Worm (Caenorhabditis elegans) whole organism, L4 larva: ENCODE results near the gene cpna-3.

Experiments
- F49E8.2 ChIP-seq: sonication (generic microtip); optimal IDR thresholded peaks from 2 replicates; lab custom pipeline; 2016; ENCODE audit warnings: missing compliant biosample characterization, mild to moderate bottlenecking, missing genetic modification characterization, borderline replicate concordance
- dve-1 ChIP-seq: sonication (generic microtip); optimal IDR thresholded peaks from 2 replicates; lab custom pipeline; 2017; ENCODE audit warnings: antibody characterized with exemption, mild to moderate bottlenecking, missing genetic modification characterization, missing compliant biosample characterization; ENCODE audit not compliant: insufficient read depth
- fos-1 ChIP-seq: fragments of 150-350 bp; optimal IDR thresholded peaks from 2 replicates; lab custom pipeline; 2014; ENCODE audit warnings: missing biosample characterization, missing genetic modification characterization
- hlh-30 ChIP-seq: sonication (generic microtip); optimal IDR thresholded peaks from 2 replicates; lab custom pipeline; 2017; ENCODE audit warnings: antibody characterized with exemption, mild to moderate bottlenecking, missing genetic modification characterization, missing compliant biosample characterization; ENCODE audit not compliant: insufficient read depth
- ztf-11 ChIP-seq: fragments of 150-350 bp; optimal IDR thresholded peaks from 2 replicates; lab custom pipeline; 2014; ENCODE audit warnings: missing biosample characterization, missing genetic modification characterization

DNA sequence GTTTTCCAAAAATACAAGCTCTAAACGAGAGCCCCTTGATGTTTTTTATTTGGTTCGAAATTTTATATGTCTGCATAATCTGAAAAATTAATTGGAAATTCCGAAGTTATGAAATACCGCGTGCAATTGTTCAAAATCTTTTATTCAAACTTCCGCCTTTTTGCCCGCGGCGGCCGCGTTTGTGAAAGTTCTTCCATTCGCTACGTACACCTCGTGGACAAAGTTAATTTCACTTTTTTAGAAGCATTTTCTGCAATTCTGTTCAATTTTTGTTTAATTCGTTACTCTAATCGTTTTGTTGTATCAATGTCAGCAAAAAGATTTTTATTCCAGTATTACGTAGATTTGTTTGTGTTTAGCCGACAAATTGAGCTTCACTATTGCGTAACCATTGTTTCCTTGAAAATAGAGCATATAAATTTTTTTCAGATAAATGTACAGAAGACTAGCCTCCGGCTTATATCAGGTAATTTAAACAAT lies 22.4 kb upstream of the cpna-3 start, which contains the start of gene mppb-1:
- TF ChIP-seq F49E8.2 (tag; lab: Kevin White, UChicago) (no peak), hlh-30 (tag; lab: Kevin White, UChicago) (peak; percentile 63), dve-1 (tag; lab: Kevin White, UChicago) (no peak), ztf-11 (no peak), fos-1 (no peak)
